Worm (Caenorhabditis elegans) whole organism, L4 larva: ENCODE measurements around the gene C08F8.3.
A peak's percentile ranks its signal among the peaks of the same experiment; 100 is the strongest.

Source experiments
- F10B5.3 ChIP-seq: sonication (generic microtip); optimal IDR thresholded peaks from 2 replicates; lab custom pipeline; 2016; ENCODE audit warnings: mild to moderate bottlenecking, missing genetic modification characterization, missing compliant biosample characterization
- R02D3.7 ChIP-seq: fragments of 150-350 bp; sonication (generic microtip); optimal IDR thresholded peaks from 3 replicates; lab custom pipeline; 2014; ENCODE audit warnings: missing biosample characterization, missing genetic modification characterization
- Y48G9A.11 ChIP-seq: fragments of 200-800 bp; sonication (Bioruptor generic); IDR thresholded peaks from 2 replicates; pipeline ENCODE4 v1.3.6; 2022; ENCODE audit warnings: missing genetic modification reagents, missing genetic modification characterization, missing compliant biosample characterization
- Y75B8A.6 ChIP-seq: fragments of 200-800 bp; sonication (Bioruptor generic); IDR thresholded peaks from 2 replicates; pipeline ENCODE4 v1.3.6; 2022; ENCODE audit warnings: missing genetic modification reagents, missing genetic modification characterization, missing compliant biosample characterization
- ZK337.2 ChIP-seq: fragments of 200-800 bp; sonication (Bioruptor generic); IDR thresholded peaks from 2 replicates; pipeline ENCODE4 v1.3.6; 2022; ENCODE audit warnings: missing genetic modification reagents, missing genetic modification characterization, missing compliant biosample characterization
- aha-1 ChIP-seq: fragments of 150-350 bp; peaks from one replicate; lab custom pipeline; 2014; ENCODE audit warnings: missing biosample characterization, missing genetic modification characterization
- ceh-20 ChIP-seq: fragments of 200-800 bp; sonication (Bioruptor generic); IDR thresholded peaks from 2 replicates; pipeline ENCODE4 v1.3.6; 2022; ENCODE audit warnings: missing genetic modification reagents, missing genetic modification characterization, missing compliant biosample characterization
- ceh-32 ChIP-seq: sonication (generic microtip); optimal IDR thresholded peaks from 2 replicates; lab custom pipeline; 2016; ENCODE audit warnings: mild to moderate bottlenecking, missing genetic modification characterization, missing compliant biosample characterization; ENCODE audit not compliant: poor library complexity
- ces-1 ChIP-seq: fragments of 150-350 bp; sonication (generic microtip); optimal IDR thresholded peaks from 4 replicates; lab custom pipeline; 2014; ENCODE audit warnings: missing biosample characterization, missing genetic modification reagents, missing genetic modification characterization
- cey-2 ChIP-seq: sonication (generic microtip); optimal IDR thresholded peaks from 3 replicates; lab custom pipeline; 2017; ENCODE audit warnings: missing genetic modification characterization, mild to moderate bottlenecking, missing compliant biosample characterization, antibody characterized with exemption, borderline replicate concordance; ENCODE audit not compliant: insufficient read depth
- daf-16 ChIP-seq, 3 experiments: sonication (generic microtip); optimal IDR thresholded peaks; 2 replicates each; lab custom pipeline; 2016 to 2017; ENCODE audit warnings: missing genetic modification characterization in 3 of 3, missing genetic modification reagents in 3 of 3, mild to moderate bottlenecking in 2 of 3, missing compliant biosample characterization in 2 of 3, missing biosample characterization in 1 of 3, moderate library complexity in 1 of 3
- daf-19 ChIP-seq: fragments of 200-800 bp; sonication (Bioruptor generic); conservative IDR thresholded peaks from 2 replicates; pipeline ENCODE4 v1.3.6; 2022; ENCODE audit warnings: missing genetic modification characterization, missing compliant biosample characterization
- daf-8 ChIP-seq: fragments of 200-800 bp; sonication (Bioruptor generic); IDR thresholded peaks from 2 replicates; pipeline ENCODE4 v1.3.6; 2022; ENCODE audit warnings: missing genetic modification characterization, missing compliant biosample characterization
- dmd-9 ChIP-seq: fragments of 200-800 bp; sonication (Bioruptor generic); IDR thresholded peaks from 2 replicates; pipeline ENCODE4 v1.3.6; 2022; ENCODE audit warnings: missing genetic modification reagents, missing genetic modification characterization, missing compliant biosample characterization
- dpl-1 ChIP-seq: fragments of 150-350 bp; optimal IDR thresholded peaks from 2 replicates; lab custom pipeline; 2014; ENCODE audit warnings: missing biosample characterization, missing genetic modification reagents, missing genetic modification characterization
- dve-1 ChIP-seq: sonication (generic microtip); optimal IDR thresholded peaks from 2 replicates; lab custom pipeline; 2017; ENCODE audit warnings: antibody characterized with exemption, mild to moderate bottlenecking, missing genetic modification characterization, missing compliant biosample characterization; ENCODE audit not compliant: insufficient read depth
- gei-8 ChIP-seq: fragments of 200-800 bp; sonication (Bioruptor generic); optimal IDR thresholded peaks from 2 replicates; lab custom pipeline; 2018; ENCODE audit warnings: mild to moderate bottlenecking, missing genetic modification characterization, missing compliant biosample characterization
- hlh-11 ChIP-seq: fragments of 200-800 bp; sonication (Bioruptor generic); optimal IDR thresholded peaks from 2 replicates; lab custom pipeline; 2018; ENCODE audit warnings: mild to moderate bottlenecking, missing genetic modification characterization, missing compliant biosample characterization
- hmg-1.1 ChIP-seq: fragments of 200-800 bp; sonication (Bioruptor generic); IDR thresholded peaks from 2 replicates; pipeline ENCODE4 v1.3.6; 2022; ENCODE audit warnings: missing genetic modification reagents, missing genetic modification characterization, missing compliant biosample characterization
- lin-13 ChIP-seq: fragments of 150-350 bp; optimal IDR thresholded peaks from 2 replicates; lab custom pipeline; 2014; ENCODE audit warnings: missing biosample characterization, missing genetic modification reagents, missing genetic modification characterization
- lin-15B ChIP-seq: fragments of 150-350 bp; sonication (generic microtip); optimal IDR thresholded peaks from 3 replicates; lab custom pipeline; 2014; ENCODE audit warnings: missing biosample characterization, missing genetic modification characterization
- lin-29 ChIP-seq: fragments of 200-800 bp; sonication (Bioruptor generic); IDR thresholded peaks from 2 replicates; pipeline ENCODE4 v1.3.6; 2022; ENCODE audit warnings: missing genetic modification reagents, missing genetic modification characterization, missing compliant biosample characterization
- lin-38 ChIP-seq: fragments of 200-800 bp; sonication (Bioruptor generic); IDR thresholded peaks from 2 replicates; pipeline ENCODE4 v1.3.6; 2022; ENCODE audit warnings: missing genetic modification reagents, missing genetic modification characterization, missing compliant biosample characterization
- lin-39 ChIP-seq: fragments of 150-350 bp; optimal IDR thresholded peaks from 2 replicates; lab custom pipeline; 2014; ENCODE audit warnings: missing biosample characterization, missing genetic modification reagents, missing genetic modification characterization
- lsy-2 ChIP-seq, 2 experiments: fragments of 150-350 bp in 1 of 2; sonication (generic microtip) in 1 of 2; optimal IDR thresholded peaks; 2 replicates each; lab custom pipeline; 2014 to 2017; ENCODE audit warnings: missing biosample characterization in 2 of 2, missing genetic modification characterization in 2 of 2
- madf-5 ChIP-seq, 2 experiments: fragments of 200-800 bp; sonication (Bioruptor generic); IDR thresholded peaks; 2 replicates each; pipeline ENCODE4 v1.3.6; 2022; ENCODE audit warnings: missing compliant biosample characterization in 2 of 2, missing genetic modification characterization in 2 of 2
- mdl-1 ChIP-seq, 2 experiments: fragments of 150-350 bp in 1 of 2; sonication (generic microtip) in 1 of 2; optimal IDR thresholded peaks; 2 replicates each; lab custom pipeline; 2014 to 2017; ENCODE audit warnings: missing biosample characterization in 2 of 2, missing genetic modification characterization in 2 of 2
- mdt-29 ChIP-seq: fragments of 200-800 bp; sonication (Bioruptor generic); IDR thresholded peaks from 2 replicates; pipeline ENCODE4 v1.3.6; 2022; ENCODE audit warnings: missing genetic modification reagents, missing genetic modification characterization, missing compliant biosample characterization
- mep-1 ChIP-seq: fragments of 150-350 bp; sonication (generic microtip); optimal IDR thresholded peaks from 3 replicates; lab custom pipeline; 2014; ENCODE audit warnings: missing biosample characterization, missing genetic modification characterization
- mes-2 ChIP-seq: sonication (generic microtip); optimal IDR thresholded peaks from 2 replicates; lab custom pipeline; 2016; ENCODE audit warnings: missing genotype, mild to moderate bottlenecking, missing genetic modification characterization, missing compliant biosample characterization; ENCODE audit not compliant: poor library complexity, severe bottlenecking
- mxl-2 ChIP-seq: fragments of 200-800 bp; sonication (Bioruptor generic); conservative IDR thresholded peaks from 2 replicates; pipeline ENCODE4 v1.3.6; 2022; ENCODE audit warnings: missing genetic modification reagents, missing genetic modification characterization, missing compliant biosample characterization
- mxl-3 ChIP-seq: fragments of 200-800 bp; sonication (Bioruptor generic); optimal IDR thresholded peaks from 2 replicates; lab custom pipeline; 2018; ENCODE audit warnings: mild to moderate bottlenecking, missing genetic modification characterization, missing compliant biosample characterization
- nhr-11 ChIP-seq: fragments of 150-350 bp; optimal IDR thresholded peaks from 2 replicates; lab custom pipeline; 2014; ENCODE audit warnings: missing biosample characterization, missing genetic modification characterization
- nhr-111 ChIP-seq: fragments of 200-800 bp; sonication (Bioruptor generic); optimal IDR thresholded peaks from 2 replicates; lab custom pipeline; 2018; ENCODE audit warnings: mild to moderate bottlenecking, missing genetic modification characterization, missing compliant biosample characterization
- nhr-25 ChIP-seq: sonication (generic microtip); optimal IDR thresholded peaks from 2 replicates; lab custom pipeline; 2017; ENCODE audit warnings: missing genetic modification characterization, mild to moderate bottlenecking, missing compliant biosample characterization, antibody characterized with exemption, moderate library complexity, borderline replicate concordance; ENCODE audit not compliant: insufficient read depth
- nhr-28 ChIP-seq: fragments of 150-350 bp; optimal IDR thresholded peaks from 2 replicates; lab custom pipeline; 2014; ENCODE audit warnings: missing biosample characterization, missing genetic modification characterization
- nhr-42 ChIP-seq: fragments of 200-800 bp; sonication (Bioruptor generic); IDR thresholded peaks from 2 replicates; pipeline ENCODE4 v1.3.6; 2022; ENCODE audit warnings: missing genetic modification characterization, missing compliant biosample characterization
- php-3 ChIP-seq: fragments of 200-800 bp; sonication (Bioruptor generic); IDR thresholded peaks from 2 replicates; pipeline ENCODE4 v1.3.6; 2022; ENCODE audit warnings: missing genetic modification reagents, missing genetic modification characterization, missing compliant biosample characterization
- set-16 ChIP-seq: fragments of 200-800 bp; sonication (Bioruptor generic); IDR thresholded peaks from 2 replicates; pipeline ENCODE4 v1.3.6; 2022; ENCODE audit warnings: missing genetic modification reagents, missing genetic modification characterization, missing compliant biosample characterization
- skn-1 ChIP-seq: fragments of 150-350 bp; optimal IDR thresholded peaks from 2 replicates; lab custom pipeline; 2014; ENCODE audit warnings: missing biosample characterization, missing genetic modification characterization
- snpc-1.2 ChIP-seq: fragments of 200-800 bp; sonication (Bioruptor generic); IDR thresholded peaks from 2 replicates; pipeline ENCODE4 v1.3.6; 2022; ENCODE audit warnings: missing genetic modification reagents, missing genetic modification characterization, missing compliant biosample characterization
- snpc-4 ChIP-seq: fragments of 150-350 bp; optimal IDR thresholded peaks from 2 replicates; lab custom pipeline; 2014; ENCODE audit warnings: missing biosample characterization, missing genetic modification characterization
- tra-1 ChIP-seq: fragments of 200-800 bp; sonication (Bioruptor generic); IDR thresholded peaks from 2 replicates; pipeline ENCODE4 v1.3.6; 2022; ENCODE audit warnings: missing genetic modification reagents, missing genetic modification characterization, missing compliant biosample characterization
- vab-7 ChIP-seq: fragments of 200-800 bp; sonication (Bioruptor generic); IDR thresholded peaks from 2 replicates; pipeline ENCODE4 v1.3.6; 2022; ENCODE audit warnings: missing genetic modification reagents, missing genetic modification characterization, missing compliant biosample characterization
- zfp-3 ChIP-seq: fragments of 200-800 bp; sonication (Bioruptor generic); conservative IDR thresholded peaks from 2 replicates; pipeline ENCODE4 v1.3.6; 2022; ENCODE audit warnings: missing genetic modification reagents, missing genetic modification characterization, missing compliant biosample characterization
- ztf-7 ChIP-seq: fragments of 150-350 bp; optimal IDR thresholded peaks from 2 replicates; lab custom pipeline; 2014; ENCODE audit warnings: missing biosample characterization, missing genetic modification characterization

C08F8.3 gene

ce11 chrIV:11146962-11147470 is 7.8 kb upstream of the C08F8.3 start, which contains the start of gene pigq-1 (continued):
- TF ChIP-seq ceh-20 (GFP tag; lab: Robert Waterston, UW) = no peak
- TF ChIP-seq nhr-11 (tag; lab: Kevin White, UChicago) = no peak
- TF ChIP-seq lin-39 (tag; lab: Kevin White, UChicago) = no peak
- TF ChIP-seq dmd-9 (GFP tag; lab: Robert Waterston, UW) = no peak
- peak; percentile 31 for TF ChIP-seq gei-8 (GFP tag; lab: Kevin White, UChicago)
- TF ChIP-seq cey-2 = no peak
- TF ChIP-seq lin-13 (GFP tag; lab: Kevin White, UChicago) = no peak
- no peak for TF ChIP-seq F10B5.3 (tag; lab: Kevin White, UChicago)
- no peak for TF ChIP-seq lin-15B (tag; lab: Kevin White, UChicago)
- TF ChIP-seq mxl-3 (GFP tag; lab: Kevin White, UChicago) = no peak
- TF ChIP-seq php-3 (GFP tag; lab: Robert Waterston, UW) = no peak

- peak; percentile 4 for TF ChIP-seq nhr-28 (tag; lab: Kevin White, UChicago)
- no peak for TF ChIP-seq tra-1
- no peak for TF ChIP-seq nhr-111 (GFP tag; lab: Kevin White, UChicago)
- no peak for TF ChIP-seq R02D3.7 (tag; lab: Kevin White, UChicago)
- no peak for TF ChIP-seq vab-7 (GFP tag; lab: Robert Waterston, UW)
- no peak for TF ChIP-seq set-16 (GFP tag; lab: Robert Waterston, UW)
- TF ChIP-seq hlh-11 (tag; lab: Kevin White, UChicago) = peak; percentile 49
- no peak for TF ChIP-seq dmd-9 (GFP tag; lab: Robert Waterston, UW)
- no peak for TF ChIP-seq mep-1 (tag; lab: Kevin White, UChicago)
- no peak for TF ChIP-seq mdt-29 (GFP tag; lab: Robert Waterston, UW)
- peak in 1 of 2 experiments; percentile 40 for TF ChIP-seq lsy-2 (tag; optimal IDR thresholded peaks at IDR 0.05; lab: Kevin White, UChicago)
- TF ChIP-seq hmg-1.1 (GFP tag; lab: Robert Waterston, UW) = no peak
- peak; percentile 16 for TF ChIP-seq dve-1 (tag; lab: Kevin White, UChicago)
- no peak for TF ChIP-seq zfp-3 (GFP tag; lab: Robert Waterston, UW)
- TF ChIP-seq daf-8 (GFP tag; lab: Robert Waterston, UW) = no peak
- TF ChIP-seq daf-16 (GFP tag; optimal IDR thresholded peaks at IDR 0.05; lab: Kevin White, UChicago) = no peak
- no peak for TF ChIP-seq daf-16 (tag; optimal IDR thresholded peaks at IDR 0.05; lab: Kevin White, UChicago)
- no peak for TF ChIP-seq ZK337.2 (GFP tag; lab: Robert Waterston, UW)
- 0 out of 2 replicates have a peak, but pooled peaks have one; percentile 10 for TF ChIP-seq snpc-1.2 (GFP tag; lab: Robert Waterston, UW)
- TF ChIP-seq Y75B8A.6 (GFP tag; lab: Robert Waterston, UW) = no peak
- no peak for TF ChIP-seq skn-1 (tag; lab: Kevin White, UChicago)
- TF ChIP-seq lin-38 = no peak
- TF ChIP-seq ces-1 (GFP tag; lab: Kevin White, UChicago) = no peak
- TF ChIP-seq php-3 (GFP tag; lab: Robert Waterston, UW) = peak; percentile 38; the same call in 1 of the 2 replicates
- TF ChIP-seq ztf-7 (tag; lab: Kevin White, UChicago) = no peak
- peak; percentile 84 for TF ChIP-seq mxl-3 (GFP tag; lab: Kevin White, UChicago)
- no peak for TF ChIP-seq ceh-32 (tag; lab: Kevin White, UChicago)
- no peak for TF ChIP-seq lin-13 (GFP tag; lab: Kevin White, UChicago)
- peak; percentile 17 for TF ChIP-seq dpl-1 (GFP tag; lab: Kevin White, UChicago)
- no peak for TF ChIP-seq lin-29
- TF ChIP-seq Y48G9A.11 = no peak
- TF ChIP-seq snpc-4 (tag; lab: Kevin White, UChicago) = no peak
- peak; percentile 8 for TF ChIP-seq aha-1 (tag; lab: Kevin White, UChicago)
- no peak for TF ChIP-seq nhr-25
- no peak; the same call in none of the 2 replicates for TF ChIP-seq mxl-2
- TF ChIP-seq mdl-1 (tag; optimal IDR thresholded peaks at IDR 0.05; lab: Kevin White, UChicago) = peak in 1 of 2 experiments; percentile 50
- TF ChIP-seq mes-2 (tag; lab: Kevin White, UChicago) = no peak
- no peak for TF ChIP-seq daf-19
- TF ChIP-seq madf-5 (GFP tag; IDR thresholded peaks at IDR 0.05; lab: Robert Waterston, UW) = no peak
- no peak for TF ChIP-seq nhr-42 (GFP tag; lab: Robert Waterston, UW)
- no peak for TF ChIP-seq ceh-20 (GFP tag; lab: Robert Waterston, UW)
These were observed 6.0 kb upstream of the C08F8.3 start for ce11 chrIV:11148788-11149366.
